Fruit fly (Drosophila melanogaster): ENCODE measurements around the gene CG33927.

CG33927 gene

dm6 chr3R:4649126-4649811 lies 41.1 kb downstream of the CG33927 start, which contains the start of gene Karybeta3:
Gene Karybeta3, plus strand, starts transcription at chr3R:4649176.
- peak; percentile 66 for TF ChIP-seq noc (tag; optimal IDR thresholded peaks at IDR 0.05)

DNA sequence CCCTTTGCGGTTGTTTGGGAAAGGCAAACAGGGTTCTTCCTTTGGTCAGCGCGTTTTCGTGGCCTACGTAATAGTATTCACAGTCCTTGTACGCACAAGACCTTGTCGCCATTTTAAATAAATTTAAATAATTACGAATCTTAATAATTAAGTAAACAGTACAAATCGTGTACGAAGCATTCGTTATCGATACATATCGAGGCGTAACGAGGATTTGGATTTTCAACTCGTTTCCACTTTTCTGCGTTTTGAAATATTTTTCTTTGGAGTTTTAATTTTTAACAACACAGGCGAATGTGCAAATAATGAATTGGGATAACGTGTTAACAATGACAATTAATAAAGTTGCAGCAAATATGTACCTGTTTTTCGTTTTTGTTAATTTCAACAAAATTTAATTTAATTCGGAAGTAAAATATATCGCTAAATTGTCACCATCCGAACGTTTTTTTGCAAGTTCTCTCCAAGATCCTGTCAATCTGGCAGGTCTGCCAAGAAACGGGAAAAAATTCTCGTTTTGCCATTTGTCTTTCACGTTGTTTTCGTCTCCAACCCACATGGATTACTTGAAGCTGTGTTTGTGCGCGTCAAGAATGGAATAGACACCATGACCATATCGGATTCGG lies 44.8 kb downstream of the CG33927 start, which contains the start of the genes Dlip2 and rpk:
Gene Dlip2, minus strand, starts transcription at position 199 of the 626 bp plus-strand sequence.
Gene rpk, plus strand, starts transcription at position 525 of the 626 bp plus-strand sequence.
- TF ChIP-seq noc (tag; optimal IDR thresholded peaks at IDR 0.05): no peak

DNA sequence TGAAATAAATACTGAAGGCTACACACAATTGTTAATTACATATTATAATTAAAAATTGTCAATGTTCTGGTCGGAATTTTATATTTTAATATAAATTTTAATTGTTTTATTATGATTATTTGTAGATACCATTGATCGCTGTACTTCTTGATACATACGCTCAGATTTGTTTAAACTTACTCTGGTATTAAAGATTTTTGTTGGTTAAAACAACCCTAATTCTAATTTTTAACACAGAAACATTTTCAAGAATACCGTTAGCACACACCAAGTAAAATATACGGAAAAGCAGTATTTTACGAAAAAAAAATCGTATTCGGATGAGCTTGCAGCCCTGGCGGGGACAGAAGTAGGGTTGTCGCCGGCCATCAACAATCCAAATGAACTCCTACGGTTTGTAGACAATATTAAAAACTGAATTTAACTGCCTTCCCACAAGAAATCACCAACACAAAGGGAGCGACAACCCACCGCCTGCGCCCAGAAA lies 48.7 kb downstream of the CG33927 start, which contains the start of the genes CG9775, MED31 and slx1:
Gene CG9775, minus strand, starts transcription at position 223 of the 487 bp plus-strand sequence.
Gene MED31, plus strand, starts transcription at position 348 of the 487 bp plus-strand sequence.
Gene slx1, plus strand, starts transcription at position 348 of the 487 bp plus-strand sequence.
- peak; percentile 49 for TF ChIP-seq noc (tag; optimal IDR thresholded peaks at IDR 0.05)

- TF ChIP-seq noc (tag; optimal IDR thresholded peaks at IDR 0.05): no peak
These were observed 49.2 kb downstream of the CG33927 start for dm6 chr3R:4641254-4641573.

DNA sequence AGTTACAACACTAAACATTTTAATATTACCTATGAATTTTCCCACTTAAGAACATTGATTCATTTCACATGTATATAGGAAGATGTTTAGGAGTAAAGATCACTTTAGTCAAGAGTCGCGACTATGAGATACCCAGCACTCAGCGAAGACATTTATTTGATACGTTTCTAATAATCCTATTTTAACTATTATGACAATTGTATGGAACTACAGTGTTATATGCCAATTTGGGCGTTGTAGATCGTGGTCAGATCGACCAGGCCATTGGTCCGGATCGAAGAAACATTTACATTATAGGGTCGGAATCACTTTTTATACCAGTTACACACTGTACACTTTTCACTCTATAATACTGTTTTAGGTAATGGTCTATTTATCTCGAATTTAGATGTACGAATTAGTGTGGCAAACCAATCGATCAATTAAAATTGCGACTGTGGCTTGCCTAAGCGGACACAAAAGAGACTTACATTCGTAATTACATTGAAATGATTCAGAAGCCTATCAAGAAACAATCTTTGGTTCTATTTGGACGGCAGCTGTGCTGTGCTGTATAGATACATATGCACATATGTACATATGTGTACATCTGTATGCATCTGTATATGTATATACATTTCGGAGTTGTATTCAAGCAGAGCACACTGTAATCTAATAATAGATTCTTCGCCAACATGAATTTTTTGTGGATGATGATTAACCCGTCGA lies 49.7 kb downstream of the CG33927 start:
- no peak for TF ChIP-seq noc (tag; optimal IDR thresholded peaks at IDR 0.05)

All from whole organism, larva.